Fruit fly (Drosophila melanogaster) whole organism, embryonic: ENCODE measurements around the gene rngo.

ENCODE experiments used
- Abd-B ChIP-seq: fragments of 200-800 bp; sonication (Bioruptor generic); optimal IDR thresholded peaks from 2 replicates; lab custom pipeline; 2018; ENCODE audit warnings: missing biosample characterization, mild to moderate bottlenecking, missing genetic modification characterization, moderate library complexity
- CG11093 ChIP-seq: fragments of 200-800 bp; sonication (Bioruptor generic); IDR thresholded peaks from 3 replicates; pipeline ENCODE4 v1.3.6; 2022; ENCODE audit warnings: missing biosample characterization, missing genetic modification characterization
- CG12299 ChIP-seq: fragments of 200-800 bp; sonication (Bioruptor generic); optimal IDR thresholded peaks from 2 replicates; lab custom pipeline; 2018; ENCODE audit warnings: missing biosample characterization, mild to moderate bottlenecking, missing genetic modification characterization
- CG7372 ChIP-seq: fragments of 200-800 bp; sonication (Bioruptor generic); IDR thresholded peaks from 2 replicates; pipeline ENCODE4 v1.3.6; 2022; ENCODE audit warnings: missing biosample characterization, missing genetic modification characterization
- CG7839 ChIP-seq: fragments of 200-800 bp; sonication (Bioruptor generic); optimal IDR thresholded peaks from 3 replicates; lab custom pipeline; 2018; ENCODE audit warnings: missing biosample characterization, mild to moderate bottlenecking, missing genetic modification characterization, moderate library complexity
- yki ChIP-seq: fragments of >200 bp; optimal IDR thresholded peaks from 3 replicates; lab custom pipeline; 2018

- TF ChIP-seq yki (lab: Kevin White, UChicago) (no peak), CG7839 (tag; lab: Kevin White, UChicago) (no peak), CG11093 (GFP tag; lab: Robert Waterston, UW) (no peak), Abd-B (GFP tag; lab: Kevin White, UChicago) (no peak), CG7372 (GFP tag; lab: Robert Waterston, UW) (no peak), CG12299 (tag; lab: Kevin White, UChicago) (no peak)
Measured at dm6 chrX:16406083-16406482, 35.1 kb upstream of the rngo start.
